Worm (Caenorhabditis elegans) whole organism, late embryonic: ENCODE data around the gene Y55F3C.10.

Source experiments
- C08G9.2 ChIP-seq: sonication (generic microtip); optimal IDR thresholded peaks from 2 replicates; lab custom pipeline; 2016; ENCODE audit warnings: mild to moderate bottlenecking, missing genetic modification characterization, moderate library complexity, missing compliant biosample characterization
- F13H6.1 ChIP-seq: sonication (generic microtip); optimal IDR thresholded peaks from 2 replicates; lab custom pipeline; 2016; ENCODE audit warnings: missing genetic modification characterization, missing compliant biosample characterization
- K09A11.1 ChIP-seq: sonication (generic microtip); optimal IDR thresholded peaks from 2 replicates; lab custom pipeline; 2017; ENCODE audit warnings: antibody characterized with exemption, mild to moderate bottlenecking, missing genetic modification characterization, missing compliant biosample characterization; ENCODE audit not compliant: insufficient read depth
- T23F11.4 ChIP-seq: fragments of 200-800 bp; sonication (Bioruptor generic); optimal IDR thresholded peaks from 2 replicates; lab custom pipeline; 2018; ENCODE audit warnings: mild to moderate bottlenecking, missing genetic modification characterization, missing compliant biosample characterization
- Y22D7AL.16 ChIP-seq: sonication (generic microtip); optimal IDR thresholded peaks from 2 replicates; lab custom pipeline; 2016; ENCODE audit warnings: missing genetic modification characterization, missing compliant biosample characterization
- ceh-14 ChIP-seq: sonication (generic microtip); optimal IDR thresholded peaks from 2 replicates; lab custom pipeline; 2016; ENCODE audit warnings: missing genotype, missing genetic modification characterization, missing compliant biosample characterization
- ceh-2 ChIP-seq: sonication (generic microtip); optimal IDR thresholded peaks from 2 replicates; lab custom pipeline; 2016; ENCODE audit warnings: missing genotype, missing genetic modification characterization, missing compliant biosample characterization
- ceh-22 ChIP-seq: sonication (generic microtip); optimal IDR thresholded peaks from 2 replicates; lab custom pipeline; 2017; ENCODE audit warnings: missing biosample characterization, missing genetic modification characterization
- ceh-24 ChIP-seq: sonication (generic microtip); optimal IDR thresholded peaks from 2 replicates; lab custom pipeline; 2016; ENCODE audit warnings: mild to moderate bottlenecking, missing genetic modification characterization, missing compliant biosample characterization
- ceh-31 ChIP-seq: sonication (generic microtip); optimal IDR thresholded peaks from 2 replicates; lab custom pipeline; 2016; ENCODE audit warnings: missing genetic modification characterization, missing compliant biosample characterization
- ceh-45 ChIP-seq: fragments of 200-800 bp; sonication (Bioruptor generic); IDR thresholded peaks from 2 replicates; pipeline ENCODE4 v1.3.6; 2022; ENCODE audit warnings: missing genetic modification reagents, missing genetic modification characterization, missing compliant biosample characterization
- ceh-48 ChIP-seq: sonication (generic microtip); optimal IDR thresholded peaks from 2 replicates; lab custom pipeline; 2016; ENCODE audit warnings: missing genetic modification characterization, inconsistent platforms, missing compliant biosample characterization
- che-1 ChIP-seq: sonication (generic microtip); optimal IDR thresholded peaks from 2 replicates; lab custom pipeline; 2016; ENCODE audit warnings: mild to moderate bottlenecking, missing genetic modification characterization, missing compliant biosample characterization
- dmd-4 ChIP-seq: sonication (generic microtip); optimal IDR thresholded peaks from 2 replicates; lab custom pipeline; 2016; ENCODE audit warnings: borderline replicate concordance, missing genetic modification characterization, missing compliant biosample characterization
- dve-1 ChIP-seq: sonication (generic microtip); optimal IDR thresholded peaks from 2 replicates; lab custom pipeline; 2017; ENCODE audit warnings: antibody characterized with exemption, mild to moderate bottlenecking, missing genetic modification characterization, missing compliant biosample characterization
- elt-4 ChIP-seq: sonication (generic microtip); optimal IDR thresholded peaks from 2 replicates; lab custom pipeline; 2016; ENCODE audit warnings: missing genetic modification characterization, missing compliant biosample characterization
- ets-4 ChIP-seq: sonication (generic microtip); optimal IDR thresholded peaks from 2 replicates; lab custom pipeline; 2016; ENCODE audit warnings: missing genetic modification characterization, missing compliant biosample characterization
- fax-1 ChIP-seq: sonication (generic microtip); optimal IDR thresholded peaks from 2 replicates; lab custom pipeline; 2016; ENCODE audit warnings: missing genotype, missing genetic modification characterization, missing compliant biosample characterization
- fkh-10 ChIP-seq: fragments of 150-350 bp; optimal IDR thresholded peaks from 2 replicates; lab custom pipeline; 2014; ENCODE audit warnings: missing biosample characterization, missing genetic modification reagents, missing genetic modification characterization
- fkh-6 ChIP-seq: sonication (generic microtip); optimal IDR thresholded peaks from 2 replicates; lab custom pipeline; 2016; ENCODE audit warnings: missing genetic modification characterization, missing compliant biosample characterization
- gmeb-2 ChIP-seq: sonication (generic microtip); optimal IDR thresholded peaks from 2 replicates; lab custom pipeline; 2016; ENCODE audit warnings: missing genetic modification characterization, inconsistent platforms, missing compliant biosample characterization
- hlh-13 ChIP-seq: fragments of 200-800 bp; sonication (Bioruptor generic); optimal IDR thresholded peaks from 2 replicates; lab custom pipeline; 2018; ENCODE audit warnings: mild to moderate bottlenecking, missing genetic modification characterization, missing compliant biosample characterization
- hlh-15 ChIP-seq: sonication (generic microtip); optimal IDR thresholded peaks from 2 replicates; lab custom pipeline; 2016; ENCODE audit warnings: missing genetic modification characterization, missing compliant biosample characterization
- hlh-30 ChIP-seq: sonication (generic microtip); optimal IDR thresholded peaks from 2 replicates; lab custom pipeline; 2017; ENCODE audit warnings: antibody characterized with exemption, missing genetic modification characterization, missing compliant biosample characterization; ENCODE audit not compliant: insufficient read depth
- hlh-6 ChIP-seq: sonication (generic microtip); optimal IDR thresholded peaks from 2 replicates; lab custom pipeline; 2016; ENCODE audit warnings: missing genotype, missing genetic modification characterization, missing compliant biosample characterization
- hlh-8 ChIP-seq: sonication (generic microtip); optimal IDR thresholded peaks from 2 replicates; lab custom pipeline; 2016; ENCODE audit warnings: missing genotype, missing genetic modification characterization, missing compliant biosample characterization
- lim-6 ChIP-seq: sonication (generic microtip); optimal IDR thresholded peaks from 2 replicates; lab custom pipeline; 2016; ENCODE audit warnings: missing genetic modification characterization, missing compliant biosample characterization
- lin-11 ChIP-seq: fragments of 200-800 bp; sonication (Bioruptor generic); optimal IDR thresholded peaks from 2 replicates; lab custom pipeline; 2018; ENCODE audit warnings: mild to moderate bottlenecking, missing genetic modification characterization, missing compliant biosample characterization
- nhr-11 ChIP-seq: fragments of 150-350 bp; optimal IDR thresholded peaks from 2 replicates; lab custom pipeline; 2014; ENCODE audit warnings: missing biosample characterization, missing genetic modification characterization
- nhr-232 ChIP-seq: sonication (generic microtip); optimal IDR thresholded peaks from 2 replicates; lab custom pipeline; 2016; ENCODE audit warnings: missing genetic modification characterization, missing compliant biosample characterization
- npax-4 ChIP-seq: sonication (generic microtip); optimal IDR thresholded peaks from 2 replicates; lab custom pipeline; 2016; ENCODE audit warnings: missing genetic modification characterization, missing compliant biosample characterization
- odd-2 ChIP-seq: sonication (generic microtip); optimal IDR thresholded peaks from 2 replicates; lab custom pipeline; 2017; ENCODE audit warnings: antibody characterized with exemption, mild to moderate bottlenecking, missing genetic modification characterization, missing compliant biosample characterization
- pag-3 ChIP-seq: sonication (generic microtip); optimal IDR thresholded peaks from 2 replicates; lab custom pipeline; 2016; ENCODE audit warnings: missing compliant biosample characterization, missing genetic modification characterization, borderline replicate concordance
- pax-1 ChIP-seq: fragments of 150-350 bp; optimal IDR thresholded peaks from 2 replicates; lab custom pipeline; 2014; ENCODE audit warnings: missing biosample characterization, missing genetic modification characterization
- pha-4 ChIP-seq: fragments of 150-350 bp; optimal IDR thresholded peaks from 2 replicates; lab custom pipeline; 2018; ENCODE audit warnings: missing biosample characterization, missing genetic modification reagents, missing genetic modification characterization
- rnt-1 ChIP-seq: sonication (generic microtip); optimal IDR thresholded peaks from 2 replicates; lab custom pipeline; 2016; ENCODE audit warnings: missing genetic modification characterization, missing compliant biosample characterization
- sox-4 ChIP-seq: sonication (generic microtip); optimal IDR thresholded peaks from 2 replicates; lab custom pipeline; 2017; ENCODE audit warnings: mild to moderate bottlenecking, missing genetic modification characterization, inconsistent platforms, missing compliant biosample characterization
- tbx-2 ChIP-seq: sonication (generic microtip); optimal IDR thresholded peaks from 2 replicates; lab custom pipeline; 2016; ENCODE audit warnings: missing genetic modification characterization, missing compliant biosample characterization
- unc-3 ChIP-seq, 2 experiments: fragments of 200-800 bp in 1 of 2; sonication (Bioruptor generic) in 1 of 2; sonication (generic microtip) in 1 of 2; conservative IDR thresholded peaks in 1 of 2; optimal IDR thresholded peaks in 1 of 2; 2 replicates each; pipeline versions ENCODE4 v1.3.6 to Lab custom; 2016 to 2022; ENCODE audit warnings: missing compliant biosample characterization in 2 of 2, missing genetic modification characterization in 2 of 2, missing genetic modification reagents in 1 of 2
- unc-42 ChIP-seq: sonication (generic microtip); optimal IDR thresholded peaks from 2 replicates; lab custom pipeline; 2016; ENCODE audit warnings: missing genotype, missing genetic modification characterization, missing compliant biosample characterization
- unc-86 ChIP-seq: sonication (generic microtip); optimal IDR thresholded peaks from 2 replicates; lab custom pipeline; 2016; ENCODE audit warnings: missing genetic modification characterization, missing compliant biosample characterization
- zip-5 ChIP-seq: sonication (generic microtip); optimal IDR thresholded peaks from 2 replicates; lab custom pipeline; 2016; ENCODE audit warnings: missing genetic modification characterization, missing compliant biosample characterization
- ztf-16 ChIP-seq: sonication (generic microtip); optimal IDR thresholded peaks from 2 replicates; lab custom pipeline; 2017; ENCODE audit warnings: missing genetic modification characterization, missing compliant biosample characterization

Gene Y55F3C.10

ce11 chrIV:682726-683340, 36.4 kb downstream of the Y55F3C.10 start (continued):
- peak; percentile 23 for TF ChIP-seq npax-4
- peak; percentile 30 for TF ChIP-seq F13H6.1
- TF ChIP-seq rnt-1, result peak; percentile 65
- TF ChIP-seq fkh-10 (GFP tag; lab: Kevin White, UChicago), result no peak
- TF ChIP-seq ceh-14 (tag; lab: Kevin White, UChicago), result peak; percentile 75
- TF ChIP-seq ceh-24, result no peak
- TF ChIP-seq zip-5, result peak; percentile 40
- TF ChIP-seq ceh-31 (tag; lab: Kevin White, UChicago), result peak; percentile 48
- peak; percentile 87 for TF ChIP-seq hlh-30 (tag; lab: Kevin White, UChicago)
- TF ChIP-seq lin-11 (tag; lab: Kevin White, UChicago), result peak; percentile 66
- peak; percentile 81 for TF ChIP-seq unc-3 (GFP tag; conservative IDR thresholded peaks at IDR 0.05; lab: Robert Waterston, UW)
- peak; percentile 23 for TF ChIP-seq unc-3 (tag; optimal IDR thresholded peaks at IDR 0.05; lab: Kevin White, UChicago)
- peak; percentile 81 for TF ChIP-seq ceh-45
- TF ChIP-seq fax-1 (tag; lab: Kevin White, UChicago), result peak; percentile 63
- peak; percentile 72 for TF ChIP-seq Y22D7AL.16 (tag; lab: Kevin White, UChicago)
- no peak for TF ChIP-seq ceh-22
- peak; percentile 68 for TF ChIP-seq nhr-232 (tag; lab: Kevin White, UChicago)
- peak; percentile 50 for TF ChIP-seq hlh-13
- peak; percentile 44 for TF ChIP-seq ceh-2 (tag; lab: Kevin White, UChicago)
- peak; percentile 28 for TF ChIP-seq pag-3 (tag; lab: Kevin White, UChicago)
- TF ChIP-seq T23F11.4, result peak; percentile 71
- peak; percentile 9 for TF ChIP-seq ceh-48
- peak; percentile 62 for TF ChIP-seq dve-1 (tag; lab: Kevin White, UChicago)
- TF ChIP-seq unc-86 (tag; lab: Kevin White, UChicago), result peak; percentile 67
- peak; percentile 56 for TF ChIP-seq fkh-6 (tag; lab: Kevin White, UChicago)
- peak; percentile 77 for TF ChIP-seq gmeb-2 (tag; lab: Kevin White, UChicago)
- TF ChIP-seq ztf-16 (tag; lab: Kevin White, UChicago), result peak; percentile 76
- peak; percentile 66 for TF ChIP-seq tbx-2
- no peak for TF ChIP-seq pax-1 (tag; lab: Kevin White, UChicago)
- TF ChIP-seq lim-6 (tag; lab: Kevin White, UChicago), result peak; percentile 61
- TF ChIP-seq hlh-8, result peak; percentile 25
- TF ChIP-seq elt-4 (tag; lab: Kevin White, UChicago), result peak; percentile 25
- peak; percentile 37 for TF ChIP-seq K09A11.1 (tag; lab: Kevin White, UChicago)
- TF ChIP-seq dmd-4 (tag; lab: Kevin White, UChicago), result peak; percentile 53
- TF ChIP-seq hlh-6 (tag; lab: Kevin White, UChicago), result peak; percentile 82
- no peak for TF ChIP-seq odd-2 (tag; lab: Kevin White, UChicago)
- peak; percentile 72 for TF ChIP-seq che-1 (tag; lab: Kevin White, UChicago)
- TF ChIP-seq ets-4 (tag; lab: Kevin White, UChicago), result peak; percentile 7
- TF ChIP-seq unc-42 (tag; lab: Kevin White, UChicago), result peak; percentile 21
- TF ChIP-seq C08G9.2 (tag; lab: Kevin White, UChicago), result peak; percentile 69
- peak; percentile 71 for TF ChIP-seq sox-4 (tag; lab: Kevin White, UChicago)
- TF ChIP-seq nhr-11, result no peak
- TF ChIP-seq hlh-15 (tag; lab: Kevin White, UChicago), result no peak
- no peak for TF ChIP-seq pha-4 (tag; lab: Kevin White, UChicago)
